Fruit fly (Drosophila melanogaster): ENCODE results near the gene CG3777.

CG3777 gene

dm6 chrX:392979-393378 is 113.5 kb downstream of the CG3777 start:
- no peak for TF ChIP-seq CG11902 (GFP tag; optimal IDR thresholded peaks at IDR 0.05)
- TF ChIP-seq CG8319 (GFP tag; optimal IDR thresholded peaks at IDR 0.05) = no peak
- no peak for TF ChIP-seq Hr39 (GFP tag; optimal IDR thresholded peaks at IDR 0.05)
- no peak for TF ChIP-seq CG16779 (tag; optimal IDR thresholded peaks at IDR 0.05)
- no peak for TF ChIP-seq CG31627 (GFP tag; optimal IDR thresholded peaks at IDR 0.05)

DNA sequence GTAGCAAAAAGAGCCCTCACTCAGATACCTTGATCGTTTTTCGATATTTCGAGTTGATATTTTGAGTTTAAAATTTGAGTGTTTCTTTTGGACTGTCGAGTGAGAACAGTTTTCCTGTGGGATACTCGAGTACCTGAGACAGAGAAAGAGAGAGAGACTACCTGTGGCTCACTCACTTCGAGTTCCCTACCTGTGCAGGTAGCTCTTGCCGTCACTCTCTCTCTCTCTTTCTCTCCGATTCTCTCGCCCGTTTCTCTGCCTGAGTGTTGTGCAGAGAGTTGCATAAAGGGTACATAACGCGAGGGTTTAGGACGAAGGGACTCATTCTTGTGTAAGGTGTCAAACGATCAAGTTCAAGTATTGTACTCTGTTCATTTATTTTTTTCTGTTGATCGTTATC is 116.2 kb downstream of the CG3777 start, which contains the start of gene sc:
TSS of gene sc (plus strand) at position 315 of the 400 bp plus-strand sequence.
- TF ChIP-seq CG3919 (GFP tag; optimal IDR thresholded peaks at IDR 0.05) (peak; percentile 9), achi (GFP tag; optimal IDR thresholded peaks at IDR 0.05) (no peak), ss (GFP tag; optimal IDR thresholded peaks at IDR 0.05) (peak in 1 of 2 experiments; percentile 49), CG1621 (tag; optimal IDR thresholded peaks at IDR 0.05) (no peak), CG3032 (tag; optimal IDR thresholded peaks at IDR 0.05) (no peak), fd59A (GFP tag; optimal IDR thresholded peaks at IDR 0.05) (no peak), CG6163 (GFP tag; IDR thresholded peaks at IDR 0.05) (no peak), CG15336 (GFP tag; IDR thresholded peaks at IDR 0.05) (no peak), Eip78C (GFP tag) (peak; percentile 63), CG11294 (GFP tag; IDR thresholded peaks at IDR 0.05) (no peak), Sox14 (GFP tag; optimal IDR thresholded peaks at IDR 0.05) (no peak), CG8632 (GFP tag; optimal IDR thresholded peaks at IDR 0.05) (no peak), net (GFP tag; optimal IDR thresholded peaks at IDR 0.05) (no peak), Smox (GFP tag; optimal IDR thresholded peaks at IDR 0.05) (no peak)

- TF ChIP-seq CG34406 (GFP tag; optimal IDR thresholded peaks at IDR 0.05) = no peak
- no peak for TF ChIP-seq CG8632 (GFP tag; optimal IDR thresholded peaks at IDR 0.05)
- no peak for TF ChIP-seq CG3032 (tag; optimal IDR thresholded peaks at IDR 0.05)
- TF ChIP-seq esn (GFP tag; optimal IDR thresholded peaks at IDR 0.05) = no peak
- TF ChIP-seq eg (GFP tag; IDR thresholded peaks at IDR 0.05) = no peak
- TF ChIP-seq Eip78C (GFP tag) = no peak
- no peak for TF ChIP-seq CG16779 (tag; optimal IDR thresholded peaks at IDR 0.05)
- no peak for TF ChIP-seq CG6163 (GFP tag; IDR thresholded peaks at IDR 0.05)
- TF ChIP-seq cyc (GFP tag; optimal IDR thresholded peaks at IDR 0.05) = no peak
- no peak for TF ChIP-seq fd59A (GFP tag; optimal IDR thresholded peaks at IDR 0.05)
- TF ChIP-seq CG32006 (GFP tag; optimal IDR thresholded peaks at IDR 0.05) = no peak
- no peak for TF ChIP-seq fkh (GFP tag; optimal IDR thresholded peaks at IDR 0.05)
These were observed 120.2 kb downstream of the CG3777 start for dm6 chrX:399732-400131.
